Fruit fly (Drosophila melanogaster) whole organism, embryonic: ENCODE measurements around the gene ND-MNLL.

ENCODE experiments used
- CG10431 ChIP-seq: fragments of 200-800 bp; sonication (Bioruptor generic); optimal IDR thresholded peaks from 3 replicates; lab custom pipeline; 2018; ENCODE audit warnings: missing biosample characterization, mild to moderate bottlenecking, missing genetic modification characterization
- CG10654 ChIP-seq: fragments of 200-800 bp; sonication (Bioruptor generic); optimal IDR thresholded peaks from 2 replicates; lab custom pipeline; 2016; ENCODE audit warnings: missing biosample characterization, missing genetic modification characterization
- CG11456 ChIP-seq: fragments of 200-800 bp; sonication (Bioruptor generic); IDR thresholded peaks from 3 replicates; pipeline ENCODE4 v1.3.6; 2022; ENCODE audit warnings: missing biosample characterization, missing genetic modification characterization
- CG12236 ChIP-seq: fragments of 200-800 bp; sonication (Bioruptor generic); optimal IDR thresholded peaks from 2 replicates; lab custom pipeline; 2016; ENCODE audit warnings: missing biosample characterization, missing genetic modification characterization
- CG14710 ChIP-seq: fragments of 200-800 bp; sonication (Bioruptor generic); optimal IDR thresholded peaks from 3 replicates; lab custom pipeline; 2019; ENCODE audit warnings: missing biosample characterization, mild to moderate bottlenecking, missing genetic modification characterization, moderate library complexity
- CG15479 ChIP-seq: fragments of 200-800 bp; sonication (Bioruptor generic); optimal IDR thresholded peaks from 3 replicates; lab custom pipeline; 2019; ENCODE audit warnings: missing biosample characterization, mild to moderate bottlenecking, missing genetic modification characterization, moderate library complexity
- CG15514 ChIP-seq: fragments of 200-800 bp; sonication (Bioruptor generic); optimal IDR thresholded peaks from 3 replicates; lab custom pipeline; 2017; ENCODE audit warnings: missing biosample characterization, missing genetic modification characterization, mild to moderate bottlenecking, moderate library complexity, missing genetic modification reagents
- CG15696 ChIP-seq: fragments of 200-800 bp; sonication (Bioruptor generic); optimal IDR thresholded peaks from 2 replicates; lab custom pipeline; 2019; ENCODE audit warnings: missing biosample characterization, mild to moderate bottlenecking, missing genetic modification characterization, moderate library complexity
- CG17361 ChIP-seq: fragments of 200-800 bp; sonication (Bioruptor generic); IDR thresholded peaks from 3 replicates; pipeline ENCODE4 v1.3.6; 2022; ENCODE audit warnings: missing biosample characterization, missing genetic modification characterization
- CG2678 ChIP-seq: fragments of 200-800 bp; sonication (Bioruptor generic); optimal IDR thresholded peaks from 3 replicates; lab custom pipeline; 2019; ENCODE audit warnings: missing biosample characterization, mild to moderate bottlenecking, missing genetic modification characterization, moderate library complexity
- CG34422 ChIP-seq: fragments of 200-800 bp; sonication (Bioruptor generic); IDR thresholded peaks from 3 replicates; pipeline ENCODE4 v1.3.6; 2022; ENCODE audit warnings: missing biosample characterization, missing genetic modification characterization
- CG5245 ChIP-seq: fragments of 200-800 bp; sonication (Bioruptor generic); optimal IDR thresholded peaks from 3 replicates; lab custom pipeline; 2016; ENCODE audit warnings: missing biosample characterization, missing genetic modification characterization
- CG6791 ChIP-seq: fragments of 200-800 bp; sonication (Bioruptor generic); IDR thresholded peaks from 3 replicates; pipeline ENCODE4 v1.3.6; 2022; ENCODE audit warnings: missing biosample characterization, missing genetic modification characterization; ENCODE audit not compliant: partially characterized antibody
- CG6854 ChIP-seq: fragments of 200-800 bp; sonication (Bioruptor generic); optimal IDR thresholded peaks from 3 replicates; lab custom pipeline; 2017; ENCODE audit warnings: missing biosample characterization, mild to moderate bottlenecking, missing genetic modification characterization
- CG9797 ChIP-seq: fragments of 200-800 bp; sonication (Bioruptor generic); optimal IDR thresholded peaks from 3 replicates; lab custom pipeline; 2018; ENCODE audit warnings: missing biosample characterization, mild to moderate bottlenecking, missing genetic modification characterization
- D ChIP-seq, 2 experiments: fragments of 200-800 bp in 1 of 2; fragments of >200 bp in 1 of 2; sonication (Bioruptor generic) in 1 of 2; optimal IDR thresholded peaks; 2 replicates in 1 of 2; 3 replicates in 1 of 2; lab custom pipeline; 2017; ENCODE audit warnings: mild to moderate bottlenecking in 1 of 2, missing biosample characterization in 1 of 2, missing genetic modification characterization in 1 of 2, missing genetic modification reagents in 1 of 2
- Dip2 ChIP-seq: fragments of 200-800 bp; sonication (Bioruptor generic); IDR thresholded peaks from 2 replicates; pipeline ENCODE4 v1.3.6; 2022; ENCODE audit warnings: missing biosample characterization, missing genetic modification characterization
- Drgx ChIP-seq: fragments of 200-800 bp; sonication (Bioruptor generic); IDR thresholded peaks from 2 replicates; pipeline ENCODE4 v1.3.6; 2022; ENCODE audit warnings: missing biosample characterization, missing genetic modification characterization
- Fer3 ChIP-seq: fragments of 200-800 bp; sonication (Bioruptor generic); optimal IDR thresholded peaks from 2 replicates; lab custom pipeline; 2018; ENCODE audit warnings: missing biosample characterization, mild to moderate bottlenecking, missing genetic modification characterization, moderate library complexity
- Lpt ChIP-seq: fragments of >200 bp; optimal IDR thresholded peaks from 2 replicates; lab custom pipeline; 2018; ENCODE audit warnings: missing biosample characterization, missing genetic modification characterization
- Oaz ChIP-seq: fragments of 200-800 bp; sonication (Bioruptor generic); IDR thresholded peaks from 2 replicates; pipeline ENCODE4 v1.3.6; 2022; ENCODE audit warnings: missing biosample characterization, missing genetic modification characterization
- Oli ChIP-seq: fragments of 200-800 bp; sonication (Bioruptor generic); optimal IDR thresholded peaks from 2 replicates; lab custom pipeline; 2018; ENCODE audit warnings: missing biosample characterization, mild to moderate bottlenecking, missing genetic modification characterization, moderate library complexity
- Poxn ChIP-seq: fragments of 200-800 bp; sonication (Bioruptor generic); IDR thresholded peaks from 2 replicates; pipeline ENCODE4 v1.3.6; 2022; ENCODE audit warnings: missing biosample characterization, missing genetic modification characterization
- Rx ChIP-seq: fragments of 200-800 bp; sonication (Bioruptor generic); IDR thresholded peaks from 2 replicates; pipeline ENCODE4 v1.3.6; 2022; ENCODE audit warnings: missing biosample characterization, missing genetic modification characterization
- TFAM ChIP-seq: fragments of 200-800 bp; sonication (Bioruptor generic); optimal IDR thresholded peaks from 2 replicates; lab custom pipeline; 2017; ENCODE audit warnings: missing biosample characterization, missing genetic modification characterization, inconsistent platforms
- ac ChIP-seq: fragments of 200-800 bp; sonication (Bioruptor generic); optimal IDR thresholded peaks from 3 replicates; lab custom pipeline; 2017; ENCODE audit warnings: missing biosample characterization, mild to moderate bottlenecking, missing genetic modification characterization
- ato ChIP-seq: fragments of 200-800 bp; sonication (Bioruptor generic); IDR thresholded peaks from 2 replicates; pipeline ENCODE4 v1.3.6; 2022; ENCODE audit warnings: missing biosample characterization, missing genetic modification characterization; ENCODE audit not compliant: partially characterized antibody
- croc ChIP-seq: fragments of 200-800 bp; sonication (Bioruptor generic); conservative IDR thresholded peaks from 3 replicates; pipeline ENCODE4 v1.3.6; 2022; ENCODE audit warnings: missing biosample characterization, missing genetic modification characterization
- dimm ChIP-seq: fragments of 200-800 bp; sonication (Bioruptor generic); IDR thresholded peaks from 2 replicates; pipeline ENCODE4 v1.3.6; 2022; ENCODE audit warnings: missing biosample characterization, missing genetic modification characterization
- disco-r ChIP-seq: fragments of 200-800 bp; sonication (Bioruptor generic); optimal IDR thresholded peaks from 2 replicates; lab custom pipeline; 2016; ENCODE audit warnings: missing biosample characterization, missing genetic modification characterization
- ewg ChIP-seq: fragments of 200-800 bp; sonication (Bioruptor generic); optimal IDR thresholded peaks from 3 replicates; lab custom pipeline; 2017; ENCODE audit warnings: mild to moderate bottlenecking, missing biosample characterization, missing genetic modification reagents, missing genetic modification characterization
- fu2 ChIP-seq: fragments of 200-800 bp; sonication (Bioruptor generic); optimal IDR thresholded peaks from 2 replicates; lab custom pipeline; 2016; ENCODE audit warnings: missing biosample characterization, missing genetic modification characterization
- her ChIP-seq: fragments of 200-800 bp; sonication (Bioruptor generic); optimal IDR thresholded peaks from 2 replicates; lab custom pipeline; 2016; ENCODE audit warnings: missing biosample characterization, missing genetic modification characterization
- jing ChIP-seq: fragments of 200-800 bp; sonication (Bioruptor generic); optimal IDR thresholded peaks from 2 replicates; lab custom pipeline; 2018; ENCODE audit warnings: missing biosample characterization, mild to moderate bottlenecking, missing genetic modification characterization
- kay ChIP-seq: fragments of 200-800 bp; sonication (Bioruptor generic); optimal IDR thresholded peaks from 2 replicates; lab custom pipeline; 2016; ENCODE audit warnings: missing biosample characterization, missing genetic modification characterization
- luna ChIP-seq: fragments of 200-800 bp; sonication (Bioruptor generic); optimal IDR thresholded peaks from 2 replicates; lab custom pipeline; 2016; ENCODE audit warnings: missing biosample characterization, missing genetic modification characterization
- mld ChIP-seq: fragments of 200-800 bp; sonication (Bioruptor generic); IDR thresholded peaks from 3 replicates; pipeline ENCODE4 v1.3.6; 2022; ENCODE audit warnings: missing biosample characterization, missing genetic modification characterization; ENCODE audit not compliant: partially characterized antibody
- nom ChIP-seq: fragments of 200-800 bp; sonication (Bioruptor generic); optimal IDR thresholded peaks from 2 replicates; lab custom pipeline; 2017; ENCODE audit warnings: missing biosample characterization, missing genetic modification characterization, mild to moderate bottlenecking, moderate library complexity, missing genetic modification reagents
- otp ChIP-seq: fragments of 200-800 bp; sonication (Bioruptor generic); IDR thresholded peaks from 3 replicates; pipeline ENCODE4, ENCODE4 v1.3.6; 2022; ENCODE audit warnings: missing biosample characterization, missing genetic modification characterization
- p53 ChIP-seq: fragments of 200-800 bp; sonication (Bioruptor generic); optimal IDR thresholded peaks from 2 replicates; lab custom pipeline; 2016; ENCODE audit warnings: missing biosample characterization, missing genetic modification characterization
- pho ChIP-seq: fragments of 200-800 bp; sonication (Bioruptor generic); optimal IDR thresholded peaks from 2 replicates; lab custom pipeline; 2016; ENCODE audit warnings: missing biosample characterization, missing genetic modification characterization
- pnt ChIP-seq: fragments of 200-800 bp; sonication (Bioruptor generic); optimal IDR thresholded peaks from 3 replicates; lab custom pipeline; 2016; ENCODE audit warnings: missing biosample characterization, missing genetic modification characterization
- psq ChIP-seq: fragments of 200-800 bp; sonication (Bioruptor generic); optimal IDR thresholded peaks from 2 replicates; lab custom pipeline; 2017; ENCODE audit warnings: missing biosample characterization, missing genetic modification characterization
- scrt ChIP-seq: fragments of 200-800 bp; sonication (Bioruptor generic); optimal IDR thresholded peaks from 2 replicates; lab custom pipeline; 2018; ENCODE audit warnings: missing biosample characterization, mild to moderate bottlenecking, missing genetic modification characterization, moderate library complexity
- sd ChIP-seq: fragments of 200-800 bp; sonication (Bioruptor generic); optimal IDR thresholded peaks from 3 replicates; lab custom pipeline; 2018; ENCODE audit warnings: missing biosample characterization, mild to moderate bottlenecking, missing genetic modification characterization, moderate library complexity
- seq ChIP-seq: fragments of 200-800 bp; sonication (Bioruptor generic); IDR thresholded peaks from 2 replicates; pipeline ENCODE4 v1.3.6; 2022; ENCODE audit warnings: missing biosample characterization, missing genetic modification characterization
- so ChIP-seq: fragments of 200-800 bp; sonication (Bioruptor generic); IDR thresholded peaks from 3 replicates; pipeline ENCODE4 v1.3.6; 2022; ENCODE audit warnings: missing biosample characterization, missing genetic modification characterization
- sr ChIP-seq: fragments of 200-800 bp; sonication (Bioruptor generic); IDR thresholded peaks from 3 replicates; pipeline ENCODE4 v1.3.6; 2022; ENCODE audit warnings: missing biosample characterization, missing genetic modification characterization
- tgo ChIP-seq: fragments of 200-800 bp; sonication (Bioruptor generic); IDR thresholded peaks from 3 replicates; pipeline ENCODE4 v1.3.6; 2022; ENCODE audit warnings: missing biosample characterization, missing genetic modification characterization
- vfl ChIP-seq: fragments of 200-800 bp; sonication (Bioruptor generic); optimal IDR thresholded peaks from 2 replicates; lab custom pipeline; 2016; ENCODE audit warnings: missing biosample characterization, missing genetic modification characterization
- wor ChIP-seq: fragments of 200-800 bp; sonication (Bioruptor generic); IDR thresholded peaks from 2 replicates; pipeline ENCODE4 v1.3.6; 2022; ENCODE audit warnings: missing biosample characterization, missing genetic modification characterization

The ND-MNLL gene

dm6 chrX:7911983-7912630 lies 18.5 kb upstream of the ND-MNLL start, which contains the start of gene snz (continued):
- TF ChIP-seq Fer3 (no peak), Dip2 (no peak), D (optimal IDR thresholded peaks at IDR 0.05; lab: Kevin White, UChicago) (no peak), D (GFP tag; optimal IDR thresholded peaks at IDR 0.05; lab: Kevin White, UChicago) (no peak), CG15514 (peak; percentile 25), seq (GFP tag; lab: Robert Waterston, UW) (no peak), CG5245 (GFP tag; lab: Kevin White, UChicago) (no peak), kay (GFP tag; lab: Kevin White, UChicago) (no peak), Lpt (GFP tag; lab: Kevin White, UChicago) (no peak), CG14710 (peak; percentile 15), CG34422 (peak; percentile 47; the same call in 1 of the 3 replicates), CG11456 (GFP tag; lab: Robert Waterston, UW) (no peak), vfl (GFP tag; lab: Kevin White, UChicago) (no peak), tgo (no peak), Poxn (GFP tag; lab: Robert Waterston, UW) (no peak), scrt (GFP tag; lab: Kevin White, UChicago) (peak; percentile 87), CG2678 (tag; lab: Kevin White, UChicago) (no peak), croc (no peak), Oaz (GFP tag; lab: Robert Waterston, UW) (no peak), CG6854 (no peak), fu2 (no peak), wor (GFP tag; lab: Robert Waterston, UW) (no peak), ac (GFP tag; lab: Kevin White, UChicago) (no peak), CG15696 (tag; lab: Kevin White, UChicago) (no peak), CG6791 (GFP tag; lab: Robert Waterston, UW) (peak; percentile 81), sr (no peak), jing (no peak), ato (GFP tag; lab: Robert Waterston, UW) (peak; percentile 50; the same call in 1 of the 2 replicates), nom (GFP tag; lab: Kevin White, UChicago) (peak; percentile 11), Oli (tag; lab: Kevin White, UChicago) (no peak), CG9797 (no peak), disco-r (GFP tag; lab: Kevin White, UChicago) (no peak), CG15479 (peak; percentile 48), CG17361 (GFP tag; lab: Robert Waterston, UW) (no peak), sd (tag; lab: Kevin White, UChicago) (no peak), Rx (GFP tag; lab: Robert Waterston, UW) (no peak), CG12236 (GFP tag; lab: Kevin White, UChicago) (no peak), so (GFP tag; lab: Robert Waterston, UW) (no peak), ewg (GFP tag; lab: Kevin White, UChicago) (peak; percentile 86), pho (GFP tag; lab: Kevin White, UChicago) (no peak), psq (no peak), CG10654 (GFP tag; lab: Kevin White, UChicago) (no peak), Drgx (no peak), CG10431 (no peak), otp (GFP tag; lab: Robert Waterston, UW) (no peak), TFAM (no peak), p53 (GFP tag; lab: Kevin White, UChicago) (no peak), pnt (GFP tag; lab: Kevin White, UChicago) (no peak), mld (GFP tag; lab: Robert Waterston, UW) (peak; percentile 75), her (GFP tag; lab: Kevin White, UChicago) (no peak), luna (no peak), dimm (GFP tag; lab: Robert Waterston, UW) (no peak)
